Fruit fly (Drosophila melanogaster) whole organism, wandering third instar larva: ENCODE results near the gene dUTPase.

Experiments
- Abd-B ChIP-seq: fragments of >200 bp; optimal IDR thresholded peaks from 2 replicates; lab custom pipeline; 2017; ENCODE audit warnings: missing biosample characterization, missing genetic modification characterization
- CG32264 ChIP-seq: fragments of 200-800 bp; sonication (Bioruptor generic); optimal IDR thresholded peaks from 2 replicates; lab custom pipeline; 2016; ENCODE audit warnings: missing biosample characterization, missing genetic modification characterization
- CG9705 ChIP-seq: fragments of 200-800 bp; sonication (Bioruptor generic); optimal IDR thresholded peaks from 2 replicates; lab custom pipeline; 2018; ENCODE audit warnings: missing biosample characterization, mild to moderate bottlenecking, missing genetic modification characterization
- Dfd ChIP-seq: fragments of >200 bp; optimal IDR thresholded peaks from 2 replicates; lab custom pipeline; 2017; ENCODE audit warnings: missing biosample characterization, missing genetic modification characterization
- Dif ChIP-seq: fragments of 200-275, 200-300 bp; sonication (Bioruptor generic); optimal IDR thresholded peaks from 2 replicates; lab custom pipeline; 2018; ENCODE audit warnings: missing biosample characterization, missing genetic modification characterization; ENCODE audit not compliant: partially characterized antibody
- GATAd ChIP-seq: sonication (Bioruptor generic); optimal IDR thresholded peaks from 2 replicates; lab custom pipeline; 2016; ENCODE audit warnings: missing biosample characterization, missing genetic modification characterization
- HLH106 ChIP-seq: fragments of 200-800 bp; optimal IDR thresholded peaks from 3 replicates; lab custom pipeline; 2019; ENCODE audit warnings: missing biosample characterization, mild to moderate bottlenecking, missing genetic modification characterization, moderate library complexity
- Hnf4 ChIP-seq: fragments of 200-800 bp; sonication (Bioruptor generic); optimal IDR thresholded peaks from 2 replicates; lab custom pipeline; 2016; ENCODE audit warnings: missing biosample characterization, mild to moderate bottlenecking, missing genetic modification characterization
- Hr78 ChIP-seq: fragments of >200 bp; optimal IDR thresholded peaks from 2 replicates; lab custom pipeline; 2017; ENCODE audit warnings: missing biosample characterization, missing genetic modification characterization
- Hr83 ChIP-seq: fragments of 200-300 bp; sonication (Bioruptor generic); optimal IDR thresholded peaks from 2 replicates; lab custom pipeline; 2016; ENCODE audit warnings: missing biosample characterization, mild to moderate bottlenecking, missing genetic modification characterization, moderate library complexity; ENCODE audit not compliant: poor library complexity, severe bottlenecking
- Myc ChIP-seq: fragments of >200 bp; optimal IDR thresholded peaks from 2 replicates; lab custom pipeline; 2017
- N ChIP-seq: fragments of >200 bp; optimal IDR thresholded peaks from 2 replicates; lab custom pipeline; 2018; ENCODE audit warnings: missing biosample characterization, missing external identifiers, missing genetic modification characterization
- OdsH ChIP-seq: fragments of 200-800 bp; sonication (Bioruptor generic); optimal IDR thresholded peaks from 2 replicates; lab custom pipeline; 2016; ENCODE audit warnings: missing biosample characterization, mild to moderate bottlenecking, missing genetic modification characterization
- Rel ChIP-seq, 2 experiments: fragments of 200-800 bp; sonication (Bioruptor generic) in 1 of 2; optimal IDR thresholded peaks; 2 replicates in 1 of 2; 3 replicates in 1 of 2; lab custom pipeline; 2016 to 2019; ENCODE audit warnings: mild to moderate bottlenecking in 2 of 2, missing biosample characterization in 2 of 2, missing genetic modification characterization in 2 of 2, moderate library complexity in 1 of 2
- Sp1 ChIP-seq: fragments of 200-800 bp; sonication (Bioruptor generic); optimal IDR thresholded peaks from 3 replicates; lab custom pipeline; 2019; ENCODE audit warnings: missing biosample characterization, mild to moderate bottlenecking, missing genetic modification characterization, moderate library complexity
- Vsx2 ChIP-seq: fragments of 200-300, 225-300 bp; sonication (Bioruptor generic); optimal IDR thresholded peaks from 2 replicates; lab custom pipeline; 2018; ENCODE audit warnings: missing biosample characterization, missing genetic modification characterization; ENCODE audit not compliant: partially characterized antibody
- brk ChIP-seq: fragments of 200-800 bp; sonication (Bioruptor generic); optimal IDR thresholded peaks from 2 replicates; lab custom pipeline; 2016; ENCODE audit warnings: missing biosample characterization, mild to moderate bottlenecking, missing genetic modification characterization
- dl ChIP-seq, 2 experiments: fragments of 175-275, 200-275 bp in 1 of 2; fragments of 200-275 bp in 1 of 2; sonication (Bioruptor generic); optimal IDR thresholded peaks; lab custom pipeline; 2018; ENCODE audit warnings: mild to moderate bottlenecking in 2 of 2, missing biosample characterization in 2 of 2, missing genetic modification characterization in 2 of 2, moderate library complexity in 2 of 2; ENCODE audit not compliant: partially characterized antibody in 2 of 2, insufficient read depth in 1 of 2
- dmrt93B ChIP-seq: fragments of 200-800 bp; sonication (Bioruptor generic); optimal IDR thresholded peaks from 2 replicates; lab custom pipeline; 2018; ENCODE audit warnings: missing biosample characterization, mild to moderate bottlenecking, missing genetic modification characterization
- dsf ChIP-seq: sonication (Bioruptor generic); optimal IDR thresholded peaks from 2 replicates; lab custom pipeline; 2016; ENCODE audit warnings: missing biosample characterization, missing genetic modification characterization, borderline replicate concordance
- ey ChIP-seq: fragments of 200-800 bp; sonication (Bioruptor generic); optimal IDR thresholded peaks from 2 replicates; lab custom pipeline; 2016; ENCODE audit warnings: missing biosample characterization, missing genetic modification characterization
- foxo ChIP-seq, 2 experiments: fragments of 200-800 bp; sonication (Bioruptor generic); optimal IDR thresholded peaks; 2 replicates in 1 of 2; 3 replicates in 1 of 2; lab custom pipeline; 2016 to 2017; ENCODE audit warnings: missing biosample characterization in 2 of 2, missing genetic modification characterization in 2 of 2
- fru ChIP-seq: fragments of 200-800 bp; sonication (Bioruptor generic); optimal IDR thresholded peaks from 3 replicates; lab custom pipeline; 2016; ENCODE audit warnings: missing biosample characterization, mild to moderate bottlenecking, missing genetic modification characterization
- h ChIP-seq: fragments of 200-800 bp; sonication (Bioruptor generic); optimal IDR thresholded peaks from 3 replicates; lab custom pipeline; 2016; ENCODE audit warnings: missing biosample characterization, mild to moderate bottlenecking, missing genetic modification characterization
- jim ChIP-seq: fragments of 175-275, 200-325 bp; sonication (Bioruptor generic); optimal IDR thresholded peaks from 2 replicates; lab custom pipeline; 2016; ENCODE audit warnings: missing biosample characterization, mild to moderate bottlenecking, missing genetic modification characterization
- rgr ChIP-seq: fragments of 200-800 bp; sonication (Bioruptor generic); optimal IDR thresholded peaks from 3 replicates; lab custom pipeline; 2016; ENCODE audit warnings: missing biosample characterization, mild to moderate bottlenecking, missing genetic modification characterization
- sage ChIP-seq: fragments of 200-800 bp; sonication (Bioruptor generic); optimal IDR thresholded peaks from 2 replicates; lab custom pipeline; 2016; ENCODE audit warnings: missing biosample characterization, mild to moderate bottlenecking, missing genetic modification characterization
- tai ChIP-seq: sonication (Bioruptor generic); optimal IDR thresholded peaks from 2 replicates; lab custom pipeline; 2016; ENCODE audit warnings: missing biosample characterization, missing genetic modification characterization
- usp ChIP-seq: fragments of >200 bp; optimal IDR thresholded peaks from 2 replicates; lab custom pipeline; 2017; ENCODE audit warnings: missing biosample characterization, missing genetic modification characterization

Gene dUTPase

DNA sequence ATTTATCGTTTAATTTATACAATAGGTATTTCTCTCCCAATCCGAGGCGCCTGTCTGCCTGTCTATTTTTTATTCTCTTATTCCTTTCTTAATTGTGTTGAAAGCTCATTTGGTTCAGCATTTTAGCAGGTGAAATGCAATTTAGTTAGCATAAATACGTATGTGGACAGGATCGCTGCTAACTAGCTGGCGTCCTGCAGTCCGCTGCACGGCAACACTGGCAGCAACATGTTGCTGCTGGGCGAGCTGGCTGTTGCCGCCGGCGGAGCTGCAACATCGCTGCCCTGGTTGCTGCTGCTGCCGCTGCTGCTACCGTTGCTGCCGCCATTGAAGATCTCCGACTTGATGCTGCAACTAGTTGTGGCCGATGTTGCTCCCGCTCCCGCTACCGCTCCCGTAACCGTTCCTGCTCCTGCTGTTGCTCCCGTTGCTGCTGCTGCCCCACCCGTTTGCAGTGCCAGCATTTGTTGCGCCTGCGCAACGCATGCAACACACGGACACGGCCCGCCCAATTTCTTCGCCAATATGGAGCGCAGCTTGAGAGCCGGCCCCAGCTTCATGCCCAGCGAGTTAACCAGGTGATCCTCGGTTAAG is 3.0 kb downstream of the dUTPase start:
- TF ChIP-seq Vsx2 (GFP tag; lab: Kevin White, UChicago) (no peak), dmrt93B (GFP tag; lab: Kevin White, UChicago) (no peak), brk (GFP tag; lab: Kevin White, UChicago) (no peak), Hr78 (GFP tag; lab: Kevin White, UChicago) (no peak), HLH106 (tag; lab: Kevin White, UChicago) (no peak), Hr83 (GFP tag; lab: Kevin White, UChicago) (no peak), usp (GFP tag; lab: Kevin White, UChicago) (no peak), N (GFP tag; lab: Kevin White, UChicago) (no peak), rgr (no peak), jim (no peak), dl (GFP tag; optimal IDR thresholded peaks at IDR 0.05; lab: Kevin White, UChicago; ENCODE audit: insufficient read depth in 1 of 2, partially characterized antibody in 2 of 2) (no peak), Dfd (no peak), dsf (no peak), CG32264 (GFP tag; lab: Kevin White, UChicago) (no peak), Hnf4 (GFP tag; lab: Kevin White, UChicago) (no peak), Sp1 (GFP tag; lab: Kevin White, UChicago) (no peak)
- TF ChIP-seq, all 38 proteins: peak for 0

DNA sequence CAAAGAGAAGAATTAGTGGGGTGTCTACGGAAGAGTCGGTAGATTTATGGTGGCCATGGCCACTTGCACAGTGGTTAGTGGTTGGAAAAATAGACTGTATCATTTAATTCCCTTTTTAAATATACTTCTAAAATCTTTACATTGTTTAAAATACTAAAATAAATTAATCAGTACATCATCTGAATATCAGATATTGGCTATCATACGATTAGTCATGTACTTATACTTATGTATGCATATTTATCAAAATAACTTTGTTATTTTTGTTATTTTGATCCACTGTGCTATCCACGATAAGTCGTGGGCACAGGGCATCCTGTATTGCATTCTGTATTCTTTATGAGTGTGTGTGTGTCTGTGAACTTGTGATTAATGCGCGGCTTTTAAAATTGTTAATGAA is 3.6 kb downstream of the dUTPase start:
- TF ChIP-seq Hr83 (GFP tag; lab: Kevin White, UChicago): no peak
- TF ChIP-seq ey (GFP tag; lab: Kevin White, UChicago): peak; percentile 7
- no peak for TF ChIP-seq sage (GFP tag; lab: Kevin White, UChicago)
- TF ChIP-seq Dfd: no peak
- TF ChIP-seq Abd-B (GFP tag; lab: Kevin White, UChicago): no peak
- TF ChIP-seq Hnf4 (GFP tag; lab: Kevin White, UChicago): no peak
- peak; percentile 16 for TF ChIP-seq Sp1 (GFP tag; lab: Kevin White, UChicago)
- TF ChIP-seq HLH106 (tag; lab: Kevin White, UChicago): peak; percentile 39
- peak; percentile 23 for TF ChIP-seq fru
- peak; percentile 1 for TF ChIP-seq rgr
- TF ChIP-seq OdsH: peak; percentile 49
- peak in 1 of 2 experiments; percentile 14 for TF ChIP-seq foxo (GFP tag; optimal IDR thresholded peaks at IDR 0.05; lab: Kevin White, UChicago)
- TF ChIP-seq Dif (GFP tag; lab: Kevin White, UChicago): no peak
- TF ChIP-seq h (GFP tag; lab: Kevin White, UChicago): peak; percentile 1
- TF ChIP-seq, all 38 proteins: peak for 8

DNA sequence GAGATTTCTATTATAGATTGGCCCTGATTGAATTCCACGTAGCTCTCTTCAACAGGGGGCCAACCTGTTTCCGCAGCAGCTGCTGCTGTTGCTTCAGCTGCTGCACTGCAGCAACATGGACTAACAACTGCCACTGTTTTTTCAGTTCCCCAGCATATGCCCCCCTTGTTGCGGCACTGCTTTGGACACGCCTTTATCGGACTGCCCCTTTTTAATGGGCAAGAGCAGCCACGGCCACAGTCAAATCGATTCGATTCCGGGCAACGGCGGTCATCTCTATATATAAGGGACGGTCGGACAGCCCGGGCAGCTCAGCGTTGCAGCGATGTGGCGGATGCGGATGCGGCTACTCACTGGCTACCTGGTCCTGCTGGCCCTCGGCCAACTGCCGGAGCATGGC is 4.2 kb downstream of the dUTPase start, which contains the start of gene Acp32CD:
TSS of gene Acp32CD (plus strand) at position 301 of the 400 bp plus-strand sequence.
- no peak for TF ChIP-seq Vsx2 (GFP tag; lab: Kevin White, UChicago)
- TF ChIP-seq HLH106 (tag; lab: Kevin White, UChicago): no peak
- no peak for TF ChIP-seq Hnf4 (GFP tag; lab: Kevin White, UChicago)
- TF ChIP-seq Dfd: no peak
- TF ChIP-seq Dif (GFP tag; lab: Kevin White, UChicago): no peak
- TF ChIP-seq brk (GFP tag; lab: Kevin White, UChicago): no peak
- TF ChIP-seq Sp1 (GFP tag; lab: Kevin White, UChicago): no peak
- no peak for TF ChIP-seq GATAd (GFP tag; lab: Kevin White, UChicago)
- no peak for TF ChIP-seq CG9705 (GFP tag; lab: Kevin White, UChicago)
- no peak for TF ChIP-seq tai (GFP tag; lab: Kevin White, UChicago)
- TF ChIP-seq Hr78 (GFP tag; lab: Kevin White, UChicago): no peak
- no peak for TF ChIP-seq Abd-B (GFP tag; lab: Kevin White, UChicago)
- no peak for TF ChIP-seq CG32264 (GFP tag; lab: Kevin White, UChicago)
- TF ChIP-seq dsf: no peak
- TF ChIP-seq Myc (lab: Kevin White, UChicago): no peak

DNA sequence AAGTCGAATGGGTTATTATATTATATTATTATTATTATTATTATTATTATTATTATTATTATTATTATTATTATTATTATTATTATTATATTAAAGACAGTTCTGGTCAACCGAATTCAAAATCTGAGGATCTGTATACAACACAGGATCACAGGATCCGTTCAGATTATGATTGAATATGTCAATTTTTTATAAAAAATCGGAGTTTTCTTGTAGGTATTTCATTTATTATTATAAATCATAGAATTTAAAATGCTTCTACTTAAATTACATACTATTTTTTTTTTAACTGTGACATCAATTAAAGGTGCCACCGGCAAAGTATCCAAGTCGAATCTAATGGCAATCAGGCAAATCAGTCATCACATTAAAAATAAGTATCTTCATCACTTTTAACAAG is 5.6 kb downstream of the dUTPase start, which contains the start of gene CG14913:
TSS of gene CG14913 (plus strand) at position 301 of the 400 bp plus-strand sequence.
- TF ChIP-seq usp (GFP tag; lab: Kevin White, UChicago) (no peak), Rel (GFP tag; optimal IDR thresholded peaks at IDR 0.05; lab: Kevin White, UChicago) (no peak), Rel (tag; optimal IDR thresholded peaks at IDR 0.05; lab: Kevin White, UChicago) (no peak), CG32264 (GFP tag; lab: Kevin White, UChicago) (no peak), Vsx2 (GFP tag; lab: Kevin White, UChicago) (no peak), dsf (no peak), N (GFP tag; lab: Kevin White, UChicago) (no peak), Dfd (no peak), GATAd (GFP tag; lab: Kevin White, UChicago) (no peak)
